Worm (Caenorhabditis elegans): ENCODE results near the gene tbx-36.

tbx-36 gene

ce11 chrIV:11937087-11937486 lies 13.3 kb upstream of the tbx-36 start, which contains the start of gene slc-5A12:
Gene slc-5A12, plus strand, starts transcription at chrIV:11937419.
- TF ChIP-seq ztf-29 (GFP tag; IDR thresholded peaks at IDR 0.05) (no peak), flt-1 (GFP tag; IDR thresholded peaks at IDR 0.05) (no peak), cog-1 (tag; optimal IDR thresholded peaks at IDR 0.05) (no peak), ztf-23 (GFP tag; IDR thresholded peaks at IDR 0.05) (no peak), klf-2 (GFP tag; conservative IDR thresholded peaks at IDR 0.05) (no peak), med-1 (GFP tag; optimal IDR thresholded peaks at IDR 0.05; ENCODE audit: insufficient read depth) (no peak), T22C8.4 (GFP tag; IDR thresholded peaks at IDR 0.05) (no peak), ref-1 (GFP tag; conservative IDR thresholded peaks at IDR 0.05) (no peak), tab-1 (GFP tag; IDR thresholded peaks at IDR 0.05) (no peak)

- TF ChIP-seq ref-1 (GFP tag; conservative IDR thresholded peaks at IDR 0.05) (no peak), T22C8.4 (GFP tag; IDR thresholded peaks at IDR 0.05) (no peak), klf-2 (GFP tag; conservative IDR thresholded peaks at IDR 0.05) (no peak), tab-1 (GFP tag; IDR thresholded peaks at IDR 0.05) (no peak), cog-1 (tag; optimal IDR thresholded peaks at IDR 0.05) (no peak), ztf-23 (GFP tag; IDR thresholded peaks at IDR 0.05) (no peak), med-1 (GFP tag; optimal IDR thresholded peaks at IDR 0.05; ENCODE audit: insufficient read depth) (no peak), ztf-29 (GFP tag; IDR thresholded peaks at IDR 0.05) (no peak), flt-1 (GFP tag; IDR thresholded peaks at IDR 0.05) (no peak)
These were observed 11.8 kb upstream of the tbx-36 start for ce11 chrIV:11938554-11938953.

ce11 chrIV:11942313-11942712 lies 8.1 kb upstream of the tbx-36 start, which contains the start of gene ZK829.1:
Gene ZK829.1, minus strand, starts transcription at chrIV:11942413.
- TF ChIP-seq ref-1 (GFP tag; conservative IDR thresholded peaks at IDR 0.05) (no peak), cog-1 (tag; optimal IDR thresholded peaks at IDR 0.05) (no peak), med-1 (GFP tag; optimal IDR thresholded peaks at IDR 0.05; ENCODE audit: insufficient read depth) (no peak), ztf-29 (GFP tag; IDR thresholded peaks at IDR 0.05) (no peak), ztf-23 (GFP tag; IDR thresholded peaks at IDR 0.05) (no peak), tab-1 (GFP tag; IDR thresholded peaks at IDR 0.05) (no peak), T22C8.4 (GFP tag; IDR thresholded peaks at IDR 0.05) (no peak), flt-1 (GFP tag; IDR thresholded peaks at IDR 0.05) (no peak), klf-2 (GFP tag; conservative IDR thresholded peaks at IDR 0.05) (no peak)

ce11 chrIV:11945621-11946020 lies 4.7 kb upstream of the tbx-36 start, which contains the start of gene ZK829.3:
Gene ZK829.3, minus strand, starts transcription at chrIV:11945721.
- no peak for TF ChIP-seq tab-1 (GFP tag; IDR thresholded peaks at IDR 0.05)
- TF ChIP-seq ref-1 (GFP tag; conservative IDR thresholded peaks at IDR 0.05), result no peak
- TF ChIP-seq med-1 (GFP tag; optimal IDR thresholded peaks at IDR 0.05; ENCODE audit: insufficient read depth), result no peak
- no peak for TF ChIP-seq cog-1 (tag; optimal IDR thresholded peaks at IDR 0.05)
- no peak for TF ChIP-seq flt-1 (GFP tag; IDR thresholded peaks at IDR 0.05)
- TF ChIP-seq ztf-23 (GFP tag; IDR thresholded peaks at IDR 0.05), result no peak

ce11 chrIV:11949717-11950116 lies 653 bp upstream of the tbx-36 start, which contains the start of gene hdl-1:
Gene hdl-1, minus strand, starts transcription at chrIV:11949817.
- no peak for TF ChIP-seq klf-2 (GFP tag; conservative IDR thresholded peaks at IDR 0.05)
- no peak for TF ChIP-seq med-1 (GFP tag; optimal IDR thresholded peaks at IDR 0.05; ENCODE audit: insufficient read depth)
- TF ChIP-seq flt-1 (GFP tag; IDR thresholded peaks at IDR 0.05), result no peak
- TF ChIP-seq tab-1 (GFP tag; IDR thresholded peaks at IDR 0.05), result no peak
- TF ChIP-seq ztf-23 (GFP tag; IDR thresholded peaks at IDR 0.05), result no peak
- TF ChIP-seq T22C8.4 (GFP tag; IDR thresholded peaks at IDR 0.05), result no peak
- no peak for TF ChIP-seq cog-1 (tag; optimal IDR thresholded peaks at IDR 0.05)
- no peak for TF ChIP-seq ztf-29 (GFP tag; IDR thresholded peaks at IDR 0.05)
- no peak for TF ChIP-seq ref-1 (GFP tag; conservative IDR thresholded peaks at IDR 0.05)

ce11 chrIV:11952612-11953299 lies 2.4 kb downstream of the tbx-36 start, which contains the start of gene gdh-1:
Gene gdh-1, plus strand, starts transcription at chrIV:11953249.
- no peak for TF ChIP-seq cog-1 (tag; optimal IDR thresholded peaks at IDR 0.05)
- TF ChIP-seq ztf-23 (GFP tag; IDR thresholded peaks at IDR 0.05), result no peak
- TF ChIP-seq klf-2 (GFP tag; conservative IDR thresholded peaks at IDR 0.05), result no peak
- TF ChIP-seq flt-1 (GFP tag; IDR thresholded peaks at IDR 0.05), result no peak
- TF ChIP-seq med-1 (GFP tag; optimal IDR thresholded peaks at IDR 0.05; ENCODE audit: insufficient read depth), result no peak
- no peak for TF ChIP-seq tab-1 (GFP tag; IDR thresholded peaks at IDR 0.05)
- no peak for TF ChIP-seq T22C8.4 (GFP tag; IDR thresholded peaks at IDR 0.05)
- TF ChIP-seq ref-1 (GFP tag; conservative IDR thresholded peaks at IDR 0.05), result no peak
- TF ChIP-seq ztf-29 (GFP tag; IDR thresholded peaks at IDR 0.05), result no peak

ce11 chrIV:11955592-11955991 lies 5.2 kb downstream of the tbx-36 start:
- TF ChIP-seq med-1 (GFP tag; optimal IDR thresholded peaks at IDR 0.05; ENCODE audit: insufficient read depth), result no peak
- TF ChIP-seq T22C8.4 (GFP tag; IDR thresholded peaks at IDR 0.05), result no peak
- no peak for TF ChIP-seq flt-1 (GFP tag; IDR thresholded peaks at IDR 0.05)
- no peak for TF ChIP-seq ztf-29 (GFP tag; IDR thresholded peaks at IDR 0.05)
- no peak for TF ChIP-seq klf-2 (GFP tag; conservative IDR thresholded peaks at IDR 0.05)
- no peak for TF ChIP-seq cog-1 (tag; optimal IDR thresholded peaks at IDR 0.05)
- no peak for TF ChIP-seq ref-1 (GFP tag; conservative IDR thresholded peaks at IDR 0.05)
- TF ChIP-seq ztf-23 (GFP tag; IDR thresholded peaks at IDR 0.05), result no peak
- no peak for TF ChIP-seq tab-1 (GFP tag; IDR thresholded peaks at IDR 0.05)

- TF ChIP-seq ref-1 (GFP tag; conservative IDR thresholded peaks at IDR 0.05) (no peak), cog-1 (tag; optimal IDR thresholded peaks at IDR 0.05) (no peak), flt-1 (GFP tag; IDR thresholded peaks at IDR 0.05) (no peak), ztf-29 (GFP tag; IDR thresholded peaks at IDR 0.05) (no peak), ztf-23 (GFP tag; IDR thresholded peaks at IDR 0.05) (no peak), klf-2 (GFP tag; conservative IDR thresholded peaks at IDR 0.05) (no peak), med-1 (GFP tag; optimal IDR thresholded peaks at IDR 0.05; ENCODE audit: insufficient read depth) (no peak), T22C8.4 (GFP tag; IDR thresholded peaks at IDR 0.05) (no peak), tab-1 (GFP tag; IDR thresholded peaks at IDR 0.05) (no peak)
These were observed 6.0 kb downstream of the tbx-36 start for ce11 chrIV:11956387-11956786.

- TF ChIP-seq tab-1 (GFP tag; IDR thresholded peaks at IDR 0.05) (no peak), klf-2 (GFP tag; conservative IDR thresholded peaks at IDR 0.05) (no peak), ref-1 (GFP tag; conservative IDR thresholded peaks at IDR 0.05) (no peak), flt-1 (GFP tag; IDR thresholded peaks at IDR 0.05) (no peak), med-1 (GFP tag; optimal IDR thresholded peaks at IDR 0.05; ENCODE audit: insufficient read depth) (no peak), T22C8.4 (GFP tag; IDR thresholded peaks at IDR 0.05) (no peak), cog-1 (tag; optimal IDR thresholded peaks at IDR 0.05) (no peak), ztf-29 (GFP tag; IDR thresholded peaks at IDR 0.05) (no peak), ztf-23 (GFP tag; IDR thresholded peaks at IDR 0.05) (no peak)
These were observed 6.7 kb downstream of the tbx-36 start for ce11 chrIV:11957074-11957473.
